Worm (Caenorhabditis elegans) whole organism, mixed stage, embryonic: ENCODE results near the gene srg-65.

Experiments used
- bed-3 ChIP-seq: fragments of 200-800 bp; sonication (Bioruptor generic); optimal IDR thresholded peaks from 3 replicates; lab custom pipeline; 2018; ENCODE audit warnings: mild to moderate bottlenecking, missing genetic modification characterization, moderate library complexity, missing compliant biosample characterization
- blmp-1 ChIP-seq: fragments of 150-350 bp; optimal IDR thresholded peaks from 2 replicates; lab custom pipeline; 2014; ENCODE audit warnings: missing biosample characterization, missing genetic modification characterization
- ceh-39 ChIP-seq: fragments of 150-350 bp; optimal IDR thresholded peaks from 2 replicates; lab custom pipeline; 2014; ENCODE audit warnings: missing biosample characterization, missing genetic modification characterization
- ces-1 ChIP-seq: fragments of 150-350 bp; optimal IDR thresholded peaks from 2 replicates; lab custom pipeline; 2014; ENCODE audit warnings: missing biosample characterization, missing genetic modification reagents, missing genetic modification characterization
- elt-3 ChIP-seq: fragments of 150-350 bp; optimal IDR thresholded peaks from 2 replicates; lab custom pipeline; 2014; ENCODE audit warnings: missing biosample characterization, missing genetic modification characterization
- lin-13 ChIP-seq: fragments of 150-350 bp; optimal IDR thresholded peaks from 2 replicates; lab custom pipeline; 2014; ENCODE audit warnings: missing biosample characterization, missing genetic modification characterization
- nhr-12 ChIP-seq: fragments of 150-350 bp; optimal IDR thresholded peaks from 2 replicates; lab custom pipeline; 2014; ENCODE audit warnings: missing biosample characterization, missing genetic modification characterization
- nhr-237 ChIP-seq: fragments of 150-350 bp; optimal IDR thresholded peaks from 2 replicates; lab custom pipeline; 2014; ENCODE audit warnings: missing biosample characterization, missing genetic modification characterization
- nhr-28 ChIP-seq: fragments of 150-350 bp; optimal IDR thresholded peaks from 2 replicates; lab custom pipeline; 2014; ENCODE audit warnings: missing biosample characterization, missing genetic modification characterization
- nhr-76 ChIP-seq: sonication (generic microtip); optimal IDR thresholded peaks from 2 replicates; lab custom pipeline; 2017; ENCODE audit warnings: missing biosample characterization, missing genetic modification characterization
- sptf-1 ChIP-seq: sonication (generic microtip); optimal IDR thresholded peaks from 2 replicates; lab custom pipeline; 2017; ENCODE audit warnings: mild to moderate bottlenecking, missing genetic modification characterization, moderate library complexity, missing compliant biosample characterization
- unc-62 ChIP-seq: fragments of 150-350 bp; optimal IDR thresholded peaks from 2 replicates; lab custom pipeline; 2014; ENCODE audit warnings: missing biosample characterization, missing genetic modification reagents, missing genetic modification characterization
- ztf-11 ChIP-seq: fragments of 150-350 bp; optimal IDR thresholded peaks from 2 replicates; lab custom pipeline; 2014; ENCODE audit warnings: missing biosample characterization, missing genetic modification characterization

ce11 chrV:5509966-5510365, 25.2 kb upstream of the srg-65 start:
- TF ChIP-seq unc-62 (GFP tag; lab: Kevin White, UChicago) (no peak), ces-1 (GFP tag; lab: Kevin White, UChicago) (no peak), lin-13 (tag; lab: Kevin White, UChicago) (no peak), bed-3 (GFP tag; lab: Kevin White, UChicago) (no peak), nhr-76 (tag; lab: Kevin White, UChicago) (no peak), nhr-237 (tag; lab: Kevin White, UChicago) (no peak), elt-3 (tag; lab: Kevin White, UChicago) (no peak), nhr-28 (tag; lab: Kevin White, UChicago) (no peak), ztf-11 (no peak), blmp-1 (tag; lab: Kevin White, UChicago) (no peak), nhr-12 (tag; lab: Kevin White, UChicago) (no peak), ceh-39 (no peak), sptf-1 (no peak)
